Worm (Caenorhabditis elegans) whole organism, late embryonic: ENCODE measurements around the gene srv-17.

Experiments used
- dve-1 ChIP-seq: sonication (generic microtip); optimal IDR thresholded peaks from 2 replicates; lab custom pipeline; 2017; ENCODE audit warnings: antibody characterized with exemption, mild to moderate bottlenecking, missing genetic modification characterization, missing compliant biosample characterization
- pqm-1 ChIP-seq: sonication (generic microtip); optimal IDR thresholded peaks from 2 replicates; lab custom pipeline; 2016; ENCODE audit warnings: missing genetic modification characterization, missing compliant biosample characterization

ce11 chrIV:5858212-5858611 is 11.8 kb downstream of the srv-17 start:
- no peak for TF ChIP-seq dve-1 (tag; lab: Kevin White, UChicago)
- no peak for TF ChIP-seq pqm-1 (tag; lab: Kevin White, UChicago)
